Worm (Caenorhabditis elegans) whole organism, L1 larva: Measurements from ENCODE around the gene wht-5.

Source experiments
- alr-1 ChIP-seq: fragments of 200-800 bp; sonication (Bioruptor generic); optimal IDR thresholded peaks from 2 replicates; lab custom pipeline; 2018; ENCODE audit warnings: borderline replicate concordance, mild to moderate bottlenecking, missing genetic modification characterization, missing compliant biosample characterization
- blmp-1 ChIP-seq: fragments of 150-350 bp; optimal IDR thresholded peaks from 2 replicates; lab custom pipeline; 2014; ENCODE audit warnings: missing biosample characterization, missing genetic modification characterization
- ceh-82 ChIP-seq, 3 experiments: fragments of 150-350 bp in 1 of 3; sonication (generic microtip) in 2 of 3; optimal IDR thresholded peaks; 2 replicates each; lab custom pipeline; 2014 to 2017; ENCODE audit warnings: missing biosample characterization in 3 of 3, missing genetic modification characterization in 3 of 3
- egl-13 ChIP-seq: sonication (generic microtip); optimal IDR thresholded peaks from 2 replicates; lab custom pipeline; 2016; ENCODE audit warnings: missing genotype, missing genetic modification reagents, missing genetic modification characterization, missing compliant biosample characterization
- egl-27 ChIP-seq, 2 experiments: fragments of 150-350 bp in 1 of 2; sonication (generic microtip); optimal IDR thresholded peaks; 3 replicates each; lab custom pipeline; 2017 to 2018; ENCODE audit warnings: missing biosample characterization in 2 of 2, missing genetic modification characterization in 2 of 2, missing genetic modification reagents in 2 of 2
- fkh-4 ChIP-seq: sonication (generic microtip); optimal IDR thresholded peaks from 2 replicates; lab custom pipeline; 2016; ENCODE audit warnings: missing compliant biosample characterization, missing genetic modification characterization, borderline replicate concordance
- lin-13 ChIP-seq: fragments of 150-350 bp; optimal IDR thresholded peaks from 2 replicates; lab custom pipeline; 2014; ENCODE audit warnings: missing biosample characterization, missing genetic modification reagents, missing genetic modification characterization
- nhr-76 ChIP-seq: sonication (generic microtip); optimal IDR thresholded peaks from 2 replicates; lab custom pipeline; 2017; ENCODE audit warnings: missing biosample characterization, missing genetic modification characterization
- pax-3 ChIP-seq: fragments of 200-800 bp; sonication (Bioruptor generic); optimal IDR thresholded peaks from 2 replicates; lab custom pipeline; 2018; ENCODE audit warnings: mild to moderate bottlenecking, missing genetic modification characterization, moderate library complexity, missing compliant biosample characterization
- pqm-1 ChIP-seq: sonication (generic microtip); optimal IDR thresholded peaks from 3 replicates; lab custom pipeline; 2017; ENCODE audit warnings: missing biosample characterization, missing genetic modification characterization
- snpc-4 ChIP-seq: fragments of 150-350 bp; optimal IDR thresholded peaks from 2 replicates; lab custom pipeline; 2014; ENCODE audit warnings: missing biosample characterization, missing genetic modification characterization
- tbx-2 ChIP-seq: sonication (generic microtip); optimal IDR thresholded peaks from 2 replicates; lab custom pipeline; 2016; ENCODE audit warnings: missing genetic modification characterization, missing compliant biosample characterization
- ztf-11 ChIP-seq, 2 experiments: sonication (generic microtip); optimal IDR thresholded peaks; 2 replicates each; lab custom pipeline; 2016 to 2017; ENCODE audit warnings: missing genetic modification characterization in 2 of 2, missing biosample characterization in 1 of 2, missing compliant biosample characterization in 1 of 2

- TF ChIP-seq egl-27 (tag; optimal IDR thresholded peaks at IDR 0.05; lab: Kevin White, UChicago) (no peak), nhr-76 (tag; lab: Kevin White, UChicago) (no peak), egl-13 (tag; lab: Kevin White, UChicago) (no peak), fkh-4 (no peak), pqm-1 (tag; lab: Kevin White, UChicago) (no peak), alr-1 (tag; lab: Kevin White, UChicago) (no peak), pax-3 (no peak), ceh-82 (tag; optimal IDR thresholded peaks at IDR 0.05; lab: Kevin White, UChicago) (no peak), snpc-4 (tag; lab: Kevin White, UChicago) (no peak), blmp-1 (tag; lab: Kevin White, UChicago) (no peak), ztf-11 (tag; optimal IDR thresholded peaks at IDR 0.05; lab: Kevin White, UChicago) (no peak), tbx-2 (tag; lab: Kevin White, UChicago) (no peak), lin-13 (GFP tag; lab: Kevin White, UChicago) (no peak)
Observed at ce11 chrIV:12302885-12303284, 34.5 kb upstream of the wht-5 start.
